Comparison of ENCODE assay signal across 4 worm cellular contexts in the genomic region with DNA sequence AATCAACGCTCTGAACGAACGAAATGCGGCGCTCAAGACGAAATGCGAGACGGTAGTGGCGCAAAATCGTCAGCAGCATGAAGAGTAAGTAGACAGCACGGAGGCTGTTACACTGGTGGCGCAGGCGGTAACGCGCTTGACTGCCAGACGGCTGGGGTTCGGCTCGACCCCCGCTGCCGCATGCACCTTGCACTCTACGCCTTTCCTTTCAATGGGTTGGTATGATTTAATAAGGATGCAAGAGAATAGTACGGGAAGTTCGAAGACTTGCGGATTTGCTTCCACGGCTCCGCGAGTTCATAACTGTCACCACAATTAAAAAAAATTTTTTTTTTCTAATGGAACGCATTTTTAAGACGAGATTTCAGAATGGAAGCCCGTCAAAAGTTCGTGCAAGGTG.
TF ChIP-seq lines count a peak whose summit lies in the region.

No protein-coding gene starts in this region.

TF ChIP-seq in whole organism, L2 larva, 48 proteins besides CTCF, POLR2A, EP300 and RAD21 (continues in another document):
- peak; percentile 72 for TF ChIP-seq egl-27 (tag; optimal IDR thresholded peaks at IDR 0.05; lab: Kevin White, UChicago)
- TF ChIP-seq ztf-1 (GFP tag; conservative IDR thresholded peaks at IDR 0.05; lab: Robert Waterston, UW): no peak
- TF ChIP-seq C34F6.9 (tag; optimal IDR thresholded peaks at IDR 0.05; lab: Kevin White, UChicago): peak; percentile 45
- no peak for TF ChIP-seq sem-4 (tag; optimal IDR thresholded peaks at IDR 0.05; lab: Kevin White, UChicago)
- TF ChIP-seq snpc-4 (tag; optimal IDR thresholded peaks at IDR 0.05; lab: Kevin White, UChicago): peak; percentile 70
- TF ChIP-seq dmd-4 (tag; optimal IDR thresholded peaks at IDR 0.05; lab: Kevin White, UChicago): no peak
- no peak for TF ChIP-seq peb-1 (tag; optimal IDR thresholded peaks at IDR 0.05; lab: Kevin White, UChicago)
- TF ChIP-seq gmeb-1 (tag; optimal IDR thresholded peaks at IDR 0.05; lab: Kevin White, UChicago): peak; percentile 73
- TF ChIP-seq nhr-129 (tag; optimal IDR thresholded peaks at IDR 0.05; lab: Kevin White, UChicago): peak; percentile 90
- TF ChIP-seq nhr-21 (tag; optimal IDR thresholded peaks at IDR 0.05; lab: Kevin White, UChicago): peak; percentile 54
- no peak for TF ChIP-seq ztf-4 (tag; optimal IDR thresholded peaks at IDR 0.05; lab: Kevin White, UChicago)
- no peak for TF ChIP-seq ceh-16 (tag; optimal IDR thresholded peaks at IDR 0.05; lab: Kevin White, UChicago)
- TF ChIP-seq mbf-1 (tag; optimal IDR thresholded peaks at IDR 0.05; lab: Kevin White, UChicago): no peak
- no peak for TF ChIP-seq R02D3.7 (tag; optimal IDR thresholded peaks at IDR 0.05; lab: Kevin White, UChicago)
- TF ChIP-seq ceh-82 (tag; optimal IDR thresholded peaks at IDR 0.05; lab: Kevin White, UChicago): peak; percentile 20
- peak; percentile 6 for TF ChIP-seq lin-11 (tag; optimal IDR thresholded peaks at IDR 0.05; lab: Kevin White, UChicago)
- TF ChIP-seq nhr-11 (tag; optimal IDR thresholded peaks at IDR 0.05; lab: Kevin White, UChicago): no peak
- peak; percentile 78 for TF ChIP-seq sma-3 (GFP tag; optimal IDR thresholded peaks at IDR 0.05; lab: Kevin White, UChicago)
- no peak for TF ChIP-seq ZK546.5 (tag; optimal IDR thresholded peaks at IDR 0.05; lab: Kevin White, UChicago)
- TF ChIP-seq ama-1 (optimal IDR thresholded peaks at IDR 0.05; lab: Kevin White, UChicago): no peak
- peak; percentile 15 for TF ChIP-seq mab-5 (tag; optimal IDR thresholded peaks at IDR 0.05; lab: Kevin White, UChicago)
- peak; percentile 71 for TF ChIP-seq fos-1 (tag; optimal IDR thresholded peaks at IDR 0.05; lab: Kevin White, UChicago)
- TF ChIP-seq nhr-23 (tag; optimal IDR thresholded peaks at IDR 0.05; lab: Kevin White, UChicago): no peak

TF ChIP-seq in whole organism, L4 larva, 104 proteins besides CTCF, POLR2A, EP300 and RAD21 (continues in another document):
- no peak for TF ChIP-seq cey-2 (tag; optimal IDR thresholded peaks at IDR 0.05; lab: Kevin White, UChicago; ENCODE audit: borderline replicate concordance, insufficient read depth)
- peak; percentile 1 for TF ChIP-seq zip-2 (tag; optimal IDR thresholded peaks at IDR 0.05; lab: Kevin White, UChicago)
- peak; percentile 74; the same call in 1 of the 2 replicates for TF ChIP-seq lin-29 (GFP tag; IDR thresholded peaks at IDR 0.05; lab: Robert Waterston, UW)
- peak; percentile 88 for TF ChIP-seq tra-1 (GFP tag; IDR thresholded peaks at IDR 0.05; lab: Robert Waterston, UW)
- no peak for TF ChIP-seq ceh-62 (tag; optimal IDR thresholded peaks at IDR 0.05; lab: Kevin White, UChicago)
- peak; percentile 39 for TF ChIP-seq F37D6.2 (tag; optimal IDR thresholded peaks at IDR 0.05; lab: Kevin White, UChicago)
- TF ChIP-seq unc-62 (GFP tag; optimal IDR thresholded peaks at IDR 0.05 in 1 of 2; lab: Kevin White, UChicago): peak in 1 of 2 experiments; percentile 97
- no peak for TF ChIP-seq unc-62 (tag; optimal IDR thresholded peaks at IDR 0.05; lab: Kevin White, UChicago)
- TF ChIP-seq nhr-48 (tag; optimal IDR thresholded peaks at IDR 0.05; lab: Kevin White, UChicago): peak; percentile 74
- peak; percentile 91 for TF ChIP-seq hmg-1.1 (GFP tag; IDR thresholded peaks at IDR 0.05; lab: Robert Waterston, UW)
- peak; percentile 62; the same call in 1 of the 2 replicates for TF ChIP-seq zfp-3 (GFP tag; conservative IDR thresholded peaks at IDR 0.05; lab: Robert Waterston, UW)
- TF ChIP-seq F10B5.3 (tag; optimal IDR thresholded peaks at IDR 0.05; lab: Kevin White, UChicago): peak; percentile 70
- no peak for TF ChIP-seq lin-39 (tag; optimal IDR thresholded peaks at IDR 0.05; lab: Kevin White, UChicago)
- peak; percentile 42 for TF ChIP-seq pqm-1 (tag; optimal IDR thresholded peaks at IDR 0.05; lab: Kevin White, UChicago)
- peak; percentile 66 for TF ChIP-seq gei-8 (GFP tag; optimal IDR thresholded peaks at IDR 0.05; lab: Kevin White, UChicago)
- peak; percentile 98 for TF ChIP-seq aha-1 (tag; lab: Kevin White, UChicago)
- TF ChIP-seq F44E2.7 (GFP tag; IDR thresholded peaks at IDR 0.05; lab: Robert Waterston, UW): 0 out of 2 replicates have a peak, but pooled peaks have one; percentile 65
- peak in 1 of 2 experiments; percentile 10 for TF ChIP-seq mdl-1 (tag; optimal IDR thresholded peaks at IDR 0.05; lab: Kevin White, UChicago)
- no peak for TF ChIP-seq tag-97 (GFP tag; IDR thresholded peaks at IDR 0.05; lab: Robert Waterston, UW)
- no peak for TF ChIP-seq daf-19 (GFP tag; conservative IDR thresholded peaks at IDR 0.05; lab: Robert Waterston, UW)
- no peak for TF ChIP-seq snpc-4 (tag; optimal IDR thresholded peaks at IDR 0.05; lab: Kevin White, UChicago)
- no peak for TF ChIP-seq daf-12 (tag; optimal IDR thresholded peaks at IDR 0.05; lab: Kevin White, UChicago)

TF ChIP-seq in whole organism, late embryonic, 69 proteins besides CTCF, POLR2A, EP300 and RAD21 (continues in another document):
- no peak for TF ChIP-seq ceh-30 (tag; optimal IDR thresholded peaks at IDR 0.05; lab: Kevin White, UChicago)
- peak; percentile 65 for TF ChIP-seq pat-9 (tag; optimal IDR thresholded peaks at IDR 0.05; lab: Kevin White, UChicago)
- TF ChIP-seq pqm-1 (tag; optimal IDR thresholded peaks at IDR 0.05; lab: Kevin White, UChicago): peak; percentile 45
- peak; percentile 29 for TF ChIP-seq ceh-14 (tag; optimal IDR thresholded peaks at IDR 0.05; lab: Kevin White, UChicago)
- no peak for TF ChIP-seq tbx-7 (tag; optimal IDR thresholded peaks at IDR 0.05; lab: Kevin White, UChicago)
- peak; percentile 49; the same call in 1 of the 2 replicates for TF ChIP-seq unc-3 (GFP tag; conservative IDR thresholded peaks at IDR 0.05; lab: Robert Waterston, UW)
- TF ChIP-seq unc-3 (tag; optimal IDR thresholded peaks at IDR 0.05; lab: Kevin White, UChicago): peak; percentile 35
- peak; percentile 52 for TF ChIP-seq Y22D7AL.16 (tag; optimal IDR thresholded peaks at IDR 0.05; lab: Kevin White, UChicago)
- TF ChIP-seq ttx-3 (tag; optimal IDR thresholded peaks at IDR 0.05; lab: Kevin White, UChicago): peak; percentile 44
- TF ChIP-seq elt-2 (tag; optimal IDR thresholded peaks at IDR 0.05; lab: Kevin White, UChicago): peak; percentile 61
- no peak for TF ChIP-seq mec-3 (tag; optimal IDR thresholded peaks at IDR 0.05; lab: Kevin White, UChicago; ENCODE audit: borderline replicate concordance)
- TF ChIP-seq gmeb-2 (tag; optimal IDR thresholded peaks at IDR 0.05; lab: Kevin White, UChicago): peak; percentile 69
- TF ChIP-seq unc-42 (tag; optimal IDR thresholded peaks at IDR 0.05; lab: Kevin White, UChicago): peak; percentile 41
- TF ChIP-seq ceh-31 (tag; optimal IDR thresholded peaks at IDR 0.05; lab: Kevin White, UChicago): peak; percentile 47
- TF ChIP-seq rnt-1 (tag; optimal IDR thresholded peaks at IDR 0.05; lab: Kevin White, UChicago): peak; percentile 61
- peak; percentile 25 for TF ChIP-seq nfya-1 (tag; optimal IDR thresholded peaks at IDR 0.05; lab: Kevin White, UChicago)
- peak; percentile 21 for TF ChIP-seq pag-3 (tag; optimal IDR thresholded peaks at IDR 0.05; lab: Kevin White, UChicago; ENCODE audit: borderline replicate concordance)
- TF ChIP-seq K02D7.2 (tag; optimal IDR thresholded peaks at IDR 0.05; lab: Kevin White, UChicago): peak; percentile 35
- TF ChIP-seq hlh-8 (tag; optimal IDR thresholded peaks at IDR 0.05; lab: Kevin White, UChicago): peak; percentile 44
- TF ChIP-seq npax-4 (tag; optimal IDR thresholded peaks at IDR 0.05; lab: Kevin White, UChicago): peak; percentile 38
- peak; percentile 70 for TF ChIP-seq nhr-232 (tag; optimal IDR thresholded peaks at IDR 0.05; lab: Kevin White, UChicago)
- TF ChIP-seq ceh-19 (GFP tag; optimal IDR thresholded peaks at IDR 0.05; lab: Kevin White, UChicago): peak; percentile 73
- peak; percentile 11 for TF ChIP-seq hlh-13 (GFP tag; optimal IDR thresholded peaks at IDR 0.05; lab: Kevin White, UChicago)

TF ChIP-seq in whole organism, mixed stage, embryonic, 35 proteins besides CTCF, POLR2A, EP300 and RAD21 (continues in another document):
- TF ChIP-seq drap-1 (GFP tag; optimal IDR thresholded peaks at IDR 0.05; lab: Kevin White, UChicago) (peak; percentile 78), pha-4 (tag; optimal IDR thresholded peaks at IDR 0.05; lab: Kevin White, UChicago) (peak; percentile 48), cnd-1 (tag; optimal IDR thresholded peaks at IDR 0.05; lab: Kevin White, UChicago) (peak; percentile 84), mep-1 (tag; optimal IDR thresholded peaks at IDR 0.05; lab: Kevin White, UChicago) (no peak), ham-2 (GFP tag; optimal IDR thresholded peaks at IDR 0.05; lab: Kevin White, UChicago) (peak; percentile 57), tbx-8 (GFP tag; optimal IDR thresholded peaks at IDR 0.05; lab: Kevin White, UChicago) (peak; percentile 53), sptf-1 (tag; optimal IDR thresholded peaks at IDR 0.05; lab: Kevin White, UChicago) (peak; percentile 85), lsy-2 (tag; optimal IDR thresholded peaks at IDR 0.05; lab: Kevin White, UChicago) (no peak), unc-120 (tag; optimal IDR thresholded peaks at IDR 0.05; lab: Kevin White, UChicago; ENCODE audit: poor library complexity, severe bottlenecking) (peak; percentile 54), flh-1 (GFP tag; optimal IDR thresholded peaks at IDR 0.05; lab: Kevin White, UChicago) (peak; percentile 41), unc-39 (tag; optimal IDR thresholded peaks at IDR 0.05; lab: Kevin White, UChicago) (no peak), lin-32 (GFP tag; optimal IDR thresholded peaks at IDR 0.05; lab: Kevin White, UChicago) (peak; percentile 62), unc-62 (GFP tag; optimal IDR thresholded peaks at IDR 0.05; lab: Kevin White, UChicago) (no peak), hlh-1 (tag; optimal IDR thresholded peaks at IDR 0.05; lab: Kevin White, UChicago) (peak; percentile 21), blmp-1 (tag; optimal IDR thresholded peaks at IDR 0.05; lab: Kevin White, UChicago) (no peak), elt-3 (tag; optimal IDR thresholded peaks at IDR 0.05; lab: Kevin White, UChicago) (no peak), mls-2 (tag; optimal IDR thresholded peaks at IDR 0.05; lab: Kevin White, UChicago) (peak; percentile 82), sem-2 (GFP tag; optimal IDR thresholded peaks at IDR 0.05; lab: Kevin White, UChicago) (peak; percentile 73), mab-5 (tag; optimal IDR thresholded peaks at IDR 0.05; lab: Kevin White, UChicago) (no peak), nhr-12 (tag; optimal IDR thresholded peaks at IDR 0.05; lab: Kevin White, UChicago) (no peak), ceh-83 (GFP tag; optimal IDR thresholded peaks at IDR 0.05; lab: Kevin White, UChicago) (peak; percentile 76), elt-1 (tag; optimal IDR thresholded peaks at IDR 0.05; lab: Kevin White, UChicago; ENCODE audit: borderline replicate concordance, insufficient read depth) (no peak), zip-8 (tag; optimal IDR thresholded peaks at IDR 0.05; lab: Kevin White, UChicago) (no peak), bed-3 (GFP tag; optimal IDR thresholded peaks at IDR 0.05; lab: Kevin White, UChicago) (peak; percentile 60), M03D4.4 (tag; optimal IDR thresholded peaks at IDR 0.05; lab: Kevin White, UChicago) (peak; percentile 76), ces-1 (GFP tag; optimal IDR thresholded peaks at IDR 0.05; lab: Kevin White, UChicago) (no peak), lin-13 (tag; optimal IDR thresholded peaks at IDR 0.05; lab: Kevin White, UChicago) (peak; percentile 25)
